Worm (Caenorhabditis elegans) whole organism, young adult: ENCODE data around the gene rde-11.

Experiments
- B0035.1 ChIP-seq: sonication (generic microtip); optimal IDR thresholded peaks from 2 replicates; lab custom pipeline; 2016; ENCODE audit warnings: missing genetic modification characterization, mild to moderate bottlenecking, missing compliant biosample characterization, missing genotype, missing genetic modification reagents
- C06A6.2 ChIP-seq: fragments of 200-800 bp; sonication (Bioruptor generic); conservative IDR thresholded peaks from 2 replicates; pipeline ENCODE4 v1.3.6; 2022; ENCODE audit warnings: missing genetic modification characterization, missing compliant biosample characterization
- D2030.7 ChIP-seq: fragments of 200-800 bp; sonication (Bioruptor generic); IDR thresholded peaks from 2 replicates; pipeline ENCODE4 v1.3.6; 2022; ENCODE audit warnings: missing genetic modification reagents, missing genetic modification characterization, missing compliant biosample characterization
- F23B12.7 ChIP-seq: sonication (generic microtip); optimal IDR thresholded peaks from 2 replicates; lab custom pipeline; 2017; ENCODE audit warnings: missing genetic modification characterization, mild to moderate bottlenecking, missing compliant biosample characterization, antibody characterized with exemption, moderate library complexity; ENCODE audit not compliant: insufficient read depth
- F33H1.4 ChIP-seq: fragments of 200-800 bp; sonication (Bioruptor generic); IDR thresholded peaks from 2 replicates; pipeline ENCODE4 v1.3.6; 2022; ENCODE audit warnings: missing genetic modification reagents, missing genetic modification characterization, missing compliant biosample characterization
- F37B4.10 ChIP-seq: fragments of 200-800 bp; sonication (Bioruptor generic); IDR thresholded peaks from 2 replicates; pipeline ENCODE4 v1.3.6; 2022; ENCODE audit warnings: missing genetic modification characterization, missing compliant biosample characterization
- F57A8.1 ChIP-seq: fragments of 200-800 bp; sonication (Bioruptor generic); optimal IDR thresholded peaks from 2 replicates; lab custom pipeline; 2018; ENCODE audit warnings: mild to moderate bottlenecking, missing genetic modification characterization, moderate library complexity, missing compliant biosample characterization
- F57C9.4 ChIP-seq: sonication (generic microtip); optimal IDR thresholded peaks from 2 replicates; lab custom pipeline; 2017; ENCODE audit warnings: mild to moderate bottlenecking, missing genetic modification characterization, missing compliant biosample characterization
- Y53F4B.3 ChIP-seq: fragments of 200-800 bp; sonication (Bioruptor generic); IDR thresholded peaks from 2 replicates; pipeline ENCODE4 v1.3.6; 2022; ENCODE audit warnings: missing genetic modification reagents, missing genetic modification characterization, missing compliant biosample characterization
- Y53G8AR.9 ChIP-seq: fragments of 200-800 bp; sonication (Bioruptor generic); conservative IDR thresholded peaks from 2 replicates; pipeline ENCODE4 v1.3.6; 2022; ENCODE audit warnings: missing genetic modification reagents, missing genetic modification characterization, missing compliant biosample characterization
- Y56A3A.18 ChIP-seq: fragments of 200-800 bp; sonication (Bioruptor generic); IDR thresholded peaks from 2 replicates; pipeline ENCODE4 v1.3.6; 2022; ENCODE audit warnings: missing genetic modification reagents, missing genetic modification characterization, missing compliant biosample characterization
- Y67H2A.10 ChIP-seq: fragments of 200-800 bp; sonication (Bioruptor generic); conservative IDR thresholded peaks from 2 replicates; pipeline ENCODE4 v1.3.6; 2022; ENCODE audit warnings: missing genetic modification reagents, missing genetic modification characterization, missing compliant biosample characterization
- Y79H2A.3 ChIP-seq: fragments of 200-800 bp; sonication (Bioruptor generic); conservative IDR thresholded peaks from 2 replicates; pipeline ENCODE4 v1.3.6; 2022; ENCODE audit warnings: missing genetic modification reagents, missing genetic modification characterization, missing compliant biosample characterization
- akir-1 ChIP-seq: fragments of 200-800 bp; sonication (Bioruptor generic); optimal IDR thresholded peaks from 2 replicates; lab custom pipeline; 2018; ENCODE audit warnings: mild to moderate bottlenecking, missing genetic modification characterization, moderate library complexity, missing compliant biosample characterization
- ama-1 ChIP-seq, 3 experiments: fragments of 150-350 bp in 1 of 3; sonication (generic microtip) in 2 of 3; optimal IDR thresholded peaks; 2 replicates each; lab custom pipeline; 2014 to 2018; ENCODE audit warnings: missing biosample characterization in 2 of 3, missing genetic modification characterization in 2 of 3, missing genetic modification reagents in 2 of 3
- aptf-2 ChIP-seq: fragments of 200-800 bp; sonication (Bioruptor generic); conservative IDR thresholded peaks from 2 replicates; pipeline ENCODE4 v1.3.6; 2022; ENCODE audit warnings: missing genetic modification reagents, missing genetic modification characterization, missing compliant biosample characterization
- atf-7 ChIP-seq: sonication (generic microtip); optimal IDR thresholded peaks from 2 replicates; lab custom pipeline; 2017; ENCODE audit warnings: mild to moderate bottlenecking, missing genetic modification characterization, missing compliant biosample characterization
- attf-6 ChIP-seq: fragments of 200-800 bp; sonication (Bioruptor generic); IDR thresholded peaks from 2 replicates; pipeline ENCODE4 v1.3.6; 2022; ENCODE audit warnings: missing genetic modification reagents, missing genetic modification characterization, missing compliant biosample characterization
- bed-2 ChIP-seq: fragments of 200-800 bp; sonication (Bioruptor generic); IDR thresholded peaks from 2 replicates; pipeline ENCODE4 v1.3.6; 2022; ENCODE audit warnings: missing genetic modification reagents, missing genetic modification characterization, missing compliant biosample characterization
- ccch-3 ChIP-seq: fragments of 200-800 bp; sonication (Bioruptor generic); optimal IDR thresholded peaks from 2 replicates; lab custom pipeline; 2018; ENCODE audit warnings: mild to moderate bottlenecking, missing genetic modification characterization, missing compliant biosample characterization
- ceh-27 ChIP-seq: fragments of 200-800 bp; sonication (Bioruptor generic); optimal IDR thresholded peaks from 2 replicates; lab custom pipeline; 2018; ENCODE audit warnings: mild to moderate bottlenecking, missing genetic modification characterization, moderate library complexity, missing compliant biosample characterization
- ceh-79 ChIP-seq: sonication (generic microtip); optimal IDR thresholded peaks from 2 replicates; lab custom pipeline; 2017; ENCODE audit warnings: mild to moderate bottlenecking, missing genetic modification characterization, missing compliant biosample characterization
- chd-7 ChIP-seq: sonication (generic microtip); optimal IDR thresholded peaks from 2 replicates; lab custom pipeline; 2016; ENCODE audit warnings: mild to moderate bottlenecking, missing genetic modification characterization, moderate library complexity, missing compliant biosample characterization
- dox-1 ChIP-seq: fragments of 200-800 bp; sonication (Bioruptor generic); IDR thresholded peaks from 2 replicates; pipeline ENCODE4 v1.3.6; 2022; ENCODE audit warnings: missing genetic modification reagents, missing genetic modification characterization, missing compliant biosample characterization
- dpff-1 ChIP-seq: sonication (generic microtip); optimal IDR thresholded peaks from 2 replicates; lab custom pipeline; 2017; ENCODE audit warnings: mild to moderate bottlenecking, missing genetic modification characterization, missing compliant biosample characterization
- egl-44 ChIP-seq: fragments of 200-800 bp; sonication (Bioruptor generic); IDR thresholded peaks from 2 replicates; pipeline ENCODE4 v1.3.6; 2022; ENCODE audit warnings: missing genetic modification reagents, missing genetic modification characterization, missing compliant biosample characterization
- ekl-4 ChIP-seq: fragments of 200-800 bp; sonication (Bioruptor generic); IDR thresholded peaks from 2 replicates; pipeline ENCODE4 v1.3.6; 2022; ENCODE audit warnings: missing genetic modification reagents, missing genetic modification characterization, missing compliant biosample characterization
- ets-4 ChIP-seq: fragments of 200-800 bp; sonication (Bioruptor generic); optimal IDR thresholded peaks from 2 replicates; lab custom pipeline; 2018; ENCODE audit warnings: mild to moderate bottlenecking, missing genetic modification characterization, missing compliant biosample characterization
- him-1 ChIP-seq: sonication (generic microtip); optimal IDR thresholded peaks from 2 replicates; lab custom pipeline; 2016; ENCODE audit warnings: missing genotype, missing genetic modification reagents, missing genetic modification characterization, missing compliant biosample characterization
- hlh-12 ChIP-seq: sonication (generic microtip); optimal IDR thresholded peaks from 2 replicates; lab custom pipeline; 2016; ENCODE audit warnings: missing genetic modification characterization, missing compliant biosample characterization
- lin-35 ChIP-seq, 3 experiments: fragments of 150-350 bp in 2 of 3; sonication (generic microtip) in 1 of 3; optimal IDR thresholded peaks; 2 replicates each; lab custom pipeline; 2014 to 2018; ENCODE audit warnings: missing biosample characterization in 3 of 3, missing genetic modification characterization in 3 of 3, missing genetic modification reagents in 3 of 3
- lir-1 ChIP-seq: fragments of 200-800 bp; sonication (Bioruptor generic); conservative IDR thresholded peaks from 2 replicates; pipeline ENCODE4 v1.3.6; 2022; ENCODE audit warnings: missing genetic modification reagents, missing genetic modification characterization, missing compliant biosample characterization
- madf-10 ChIP-seq: sonication (generic microtip); optimal IDR thresholded peaks from 2 replicates; lab custom pipeline; 2016; ENCODE audit warnings: mild to moderate bottlenecking, missing genetic modification characterization, missing compliant biosample characterization
- madf-3 ChIP-seq: fragments of 200-800 bp; sonication (Bioruptor generic); IDR thresholded peaks from 2 replicates; pipeline ENCODE4 v1.3.6; 2022; ENCODE audit warnings: missing genetic modification reagents, missing genetic modification characterization, missing compliant biosample characterization
- madf-6 ChIP-seq: fragments of 200-800 bp; sonication (Bioruptor generic); IDR thresholded peaks from 2 replicates; pipeline ENCODE4 v1.3.6; 2022; ENCODE audit warnings: missing genetic modification reagents, missing genetic modification characterization, missing compliant biosample characterization
- mel-28 ChIP-seq: sonication (generic microtip); optimal IDR thresholded peaks from 2 replicates; lab custom pipeline; 2016; ENCODE audit warnings: borderline replicate concordance, mild to moderate bottlenecking, missing genetic modification characterization, missing compliant biosample characterization
- nhr-120 ChIP-seq: fragments of 200-800 bp; sonication (Bioruptor generic); IDR thresholded peaks from 2 replicates; pipeline ENCODE4 v1.3.6; 2022; ENCODE audit warnings: missing genetic modification characterization, missing compliant biosample characterization
- nhr-27 ChIP-seq: fragments of 200-800 bp; sonication (Bioruptor generic); optimal IDR thresholded peaks from 2 replicates; lab custom pipeline; 2018; ENCODE audit warnings: mild to moderate bottlenecking, missing genetic modification characterization, moderate library complexity, missing compliant biosample characterization
- repo-1 ChIP-seq: sonication (generic microtip); optimal IDR thresholded peaks from 2 replicates; lab custom pipeline; 2017; ENCODE audit warnings: mild to moderate bottlenecking, missing genetic modification characterization, missing compliant biosample characterization
- rpc-1 ChIP-seq, 2 experiments: fragments of 150-350 bp in 1 of 2; sonication (generic microtip) in 1 of 2; optimal IDR thresholded peaks; 2 replicates each; lab custom pipeline; 2014 to 2018; ENCODE audit warnings: missing biosample characterization in 1 of 2, missing genetic modification characterization in 1 of 2, missing genetic modification reagents in 1 of 2, missing genotype in 1 of 2
- sdz-38 ChIP-seq: sonication (generic microtip); optimal IDR thresholded peaks from 2 replicates; lab custom pipeline; 2016; ENCODE audit warnings: missing genotype, missing genetic modification characterization, missing compliant biosample characterization
- sea-2 ChIP-seq: fragments of 200-800 bp; sonication (Bioruptor generic); IDR thresholded peaks from 2 replicates; pipeline ENCODE4 v1.3.6; 2022; ENCODE audit warnings: missing genetic modification characterization, missing compliant biosample characterization
- snpc-3.4 ChIP-seq: sonication (generic microtip); optimal IDR thresholded peaks from 2 replicates; lab custom pipeline; 2017; ENCODE audit warnings: missing genetic modification characterization, mild to moderate bottlenecking, missing compliant biosample characterization, antibody characterized with exemption, moderate library complexity, missing genotype, missing genetic modification reagents
- somi-1 ChIP-seq: fragments of 200-800 bp; sonication (Bioruptor generic); optimal IDR thresholded peaks from 2 replicates; lab custom pipeline; 2018; ENCODE audit warnings: mild to moderate bottlenecking, missing genetic modification characterization, missing compliant biosample characterization
- sptf-2 ChIP-seq: fragments of 200-800 bp; sonication (Bioruptor generic); optimal IDR thresholded peaks from 2 replicates; lab custom pipeline; 2018; ENCODE audit warnings: mild to moderate bottlenecking, missing genetic modification characterization, missing compliant biosample characterization
- unc-62 ChIP-seq: fragments of 150-350 bp; optimal IDR thresholded peaks from 2 replicates; lab custom pipeline; 2014; ENCODE audit warnings: missing biosample characterization, missing genetic modification reagents, missing genetic modification characterization
- xnd-1 ChIP-seq: sonication (generic microtip); optimal IDR thresholded peaks from 2 replicates; lab custom pipeline; 2016; ENCODE audit warnings: missing genotype, missing genetic modification reagents, missing genetic modification characterization, missing compliant biosample characterization
- ztf-25 ChIP-seq: fragments of 200-800 bp; sonication (Bioruptor generic); IDR thresholded peaks from 2 replicates; pipeline ENCODE4 v1.3.6; 2022; ENCODE audit warnings: missing genetic modification reagents, missing genetic modification characterization, missing compliant biosample characterization
- ztf-6 ChIP-seq: fragments of 200-800 bp; sonication (Bioruptor generic); IDR thresholded peaks from 2 replicates; pipeline ENCODE4 v1.3.6; 2022; ENCODE audit warnings: missing genetic modification reagents, missing genetic modification characterization, missing compliant biosample characterization

Gene rde-11

ce11 chrIV:13096778-13097177, 8.2 kb upstream of the rde-11 start (continued):
- TF ChIP-seq ets-4 (GFP tag; lab: Kevin White, UChicago) (no peak), D2030.7 (GFP tag; lab: Robert Waterston, UW) (peak; percentile 20; the same call in 1 of the 2 replicates), ztf-25 (GFP tag; lab: Robert Waterston, UW) (no peak), bed-2 (GFP tag; lab: Robert Waterston, UW) (no peak), F57C9.4 (no peak), lin-35 (GFP tag; optimal IDR thresholded peaks at IDR 0.05; lab: Kevin White, UChicago) (no peak), ekl-4 (GFP tag; lab: Robert Waterston, UW) (0 out of 2 replicates have a peak, but pooled peaks have one; percentile 30), sea-2 (GFP tag; lab: Robert Waterston, UW) (no peak), F37B4.10 (no peak), ccch-3 (no peak), Y53F4B.3 (GFP tag; lab: Robert Waterston, UW) (no peak), C06A6.2 (GFP tag; lab: Robert Waterston, UW) (no peak), xnd-1 (no peak), egl-44 (GFP tag; lab: Robert Waterston, UW) (no peak), ama-1 (optimal IDR thresholded peaks at IDR 0.05; lab: Kevin White, UChicago) (no peak), ama-1 (GFP tag; optimal IDR thresholded peaks at IDR 0.05; lab: Kevin White, UChicago) (peak in 1 of 2 experiments; percentile 90), attf-6 (GFP tag; lab: Robert Waterston, UW) (no peak), mel-28 (tag; lab: Kevin White, UChicago) (no peak), Y67H2A.10 (no peak), madf-3 (GFP tag; lab: Robert Waterston, UW) (0 out of 2 replicates have a peak, but pooled peaks have one; percentile 16), Y53G8AR.9 (GFP tag; lab: Robert Waterston, UW) (no peak; the same call in 1 of the 2 replicates), somi-1 (GFP tag; lab: Kevin White, UChicago) (no peak), F33H1.4 (no peak), F57A8.1 (no peak), nhr-27 (no peak), Y56A3A.18 (no peak), ceh-79 (tag; lab: Kevin White, UChicago) (no peak), lir-1 (GFP tag; lab: Robert Waterston, UW) (no peak), B0035.1 (tag; lab: Kevin White, UChicago) (peak; percentile 2), Y79H2A.3 (GFP tag; lab: Robert Waterston, UW) (peak; percentile 78; the same call in 1 of the 2 replicates), sptf-2 (no peak), him-1 (tag; lab: Kevin White, UChicago) (no peak), madf-6 (peak; percentile 58), nhr-120 (GFP tag; lab: Robert Waterston, UW) (no peak), ceh-27 (GFP tag; lab: Kevin White, UChicago) (no peak), F23B12.7 (tag; lab: Kevin White, UChicago) (no peak), snpc-3.4 (tag; lab: Kevin White, UChicago) (peak; percentile 34), akir-1 (GFP tag; lab: Kevin White, UChicago) (no peak), rpc-1 (optimal IDR thresholded peaks at IDR 0.05; lab: Kevin White, UChicago) (no peak), rpc-1 (tag; optimal IDR thresholded peaks at IDR 0.05; lab: Kevin White, UChicago) (no peak), unc-62 (GFP tag; lab: Kevin White, UChicago) (no peak), ztf-6 (no peak), madf-10 (tag; lab: Kevin White, UChicago) (no peak), dox-1 (peak; percentile 52; the same call in 1 of the 2 replicates), chd-7 (tag; lab: Kevin White, UChicago) (peak; percentile 19), aptf-2 (no peak), repo-1 (tag; lab: Kevin White, UChicago) (peak; percentile 34), dpff-1 (tag; lab: Kevin White, UChicago) (no peak), hlh-12 (tag; lab: Kevin White, UChicago) (no peak), sdz-38 (tag; lab: Kevin White, UChicago) (no peak), atf-7 (tag; lab: Kevin White, UChicago) (no peak)
